Worm (Caenorhabditis elegans): Measurements from ENCODE around the gene T04C12.11.
A peak's percentile ranks its signal among the peaks of the same experiment; 100 is the strongest.

T04C12.11 gene

DNA sequence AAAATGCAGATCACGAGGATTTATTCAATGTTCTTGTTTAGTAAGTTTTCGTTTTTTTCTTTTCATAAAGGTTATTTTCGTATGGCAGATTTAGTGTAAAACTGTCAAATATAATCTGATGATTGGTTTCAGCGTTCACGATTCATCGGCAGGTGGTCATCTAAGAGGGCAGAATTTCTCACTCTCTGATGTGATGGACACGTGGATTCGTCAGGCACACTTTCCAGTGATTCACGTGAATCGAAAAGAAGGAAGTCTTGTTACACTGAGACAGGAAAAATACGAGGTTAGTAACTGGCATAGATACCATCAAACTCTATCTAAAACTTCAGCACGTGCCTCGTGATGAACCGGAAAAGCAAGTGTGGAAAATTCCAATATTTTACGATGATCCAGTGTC is 34.6 kb upstream of the T04C12.11 start (continued):
- TF ChIP-seq pha-4 (tag; optimal IDR thresholded peaks at IDR 0.05): no peak
- TF ChIP-seq mdl-1 (tag; optimal IDR thresholded peaks at IDR 0.05): no peak
- TF ChIP-seq nhr-77 (tag; optimal IDR thresholded peaks at IDR 0.05): no peak
- TF ChIP-seq elt-1 (tag; optimal IDR thresholded peaks at IDR 0.05): peak; percentile 35
- TF ChIP-seq ceh-9 (tag; optimal IDR thresholded peaks at IDR 0.05): no peak
- TF ChIP-seq eor-1 (tag; optimal IDR thresholded peaks at IDR 0.05): no peak

DNA sequence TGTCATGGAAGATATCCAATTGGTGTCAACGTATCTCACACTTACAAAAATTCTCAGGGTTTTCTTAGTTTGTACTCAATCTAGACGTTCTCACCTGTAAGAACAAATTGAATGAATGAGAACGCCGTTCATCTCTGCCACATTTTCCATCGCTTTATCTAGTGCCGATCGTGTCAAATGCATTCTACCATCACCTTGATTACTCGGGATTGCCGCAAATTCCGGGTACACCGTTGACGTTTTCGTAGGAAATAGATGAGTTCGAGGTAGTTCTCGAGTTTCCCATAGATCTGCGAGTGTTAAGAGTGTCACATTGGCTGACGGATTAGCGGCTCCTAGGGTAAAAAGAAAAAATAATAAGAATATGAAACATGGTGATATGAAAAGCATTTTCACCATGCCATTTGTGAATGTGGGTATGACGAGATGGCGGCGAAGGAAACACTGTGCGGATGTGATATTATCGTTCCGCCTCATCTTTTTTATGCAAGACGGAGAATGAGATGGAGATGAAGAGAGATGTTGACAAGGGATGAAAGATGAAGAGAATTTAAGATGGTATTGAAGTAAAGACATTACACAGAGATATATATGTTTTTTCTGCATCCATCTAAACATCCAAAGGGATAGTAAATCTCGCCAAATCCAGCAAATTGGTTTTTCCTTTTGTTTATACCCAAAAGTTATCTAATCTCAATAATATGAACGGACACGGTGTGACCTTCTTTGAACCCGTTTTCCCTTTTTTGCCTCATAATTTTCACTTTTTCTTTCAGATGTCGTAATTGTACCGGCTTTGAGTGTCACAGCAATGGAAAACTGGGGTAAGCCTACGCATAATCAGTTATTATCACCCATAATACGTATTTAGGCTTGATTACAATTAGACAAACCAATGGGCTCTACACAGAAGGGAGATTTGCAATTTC is 33.3 kb upstream of the T04C12.11 start, which contains the start of gene lact-8:
TSS of gene lact-8 (minus strand) at position 445 of the 929 bp plus-strand sequence.
- TF ChIP-seq lin-15B (tag; optimal IDR thresholded peaks at IDR 0.05) (no peak), mml-1 (tag; optimal IDR thresholded peaks at IDR 0.05) (no peak), elt-1 (tag; optimal IDR thresholded peaks at IDR 0.05) (peak; percentile 65), nhr-25 (tag; optimal IDR thresholded peaks at IDR 0.05) (peak; percentile 13), fos-1 (tag; optimal IDR thresholded peaks at IDR 0.05) (no peak)

DNA sequence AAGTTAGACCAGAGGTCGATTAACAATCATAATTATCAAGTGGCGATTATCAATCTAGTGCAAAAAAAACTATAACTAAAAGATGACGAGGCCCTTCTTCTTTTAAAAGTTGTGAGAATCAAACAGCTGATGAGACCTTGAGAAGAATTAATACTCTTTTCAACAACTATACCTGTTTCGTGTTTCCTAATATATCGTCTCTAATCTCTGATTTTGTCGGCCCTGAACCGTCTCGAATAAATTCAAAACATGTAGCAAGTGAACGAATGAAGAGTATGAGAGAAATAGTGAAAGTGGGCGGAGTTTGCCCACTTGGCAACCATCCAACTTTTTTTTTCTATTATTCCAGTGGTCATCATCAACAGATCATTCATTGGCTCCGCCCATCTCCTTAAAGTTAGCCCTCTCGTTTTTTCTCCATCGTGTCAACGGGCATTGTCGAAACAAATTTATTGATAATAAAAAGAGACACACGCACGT is 27.5 kb upstream of the T04C12.11 start, which contains the start of gene Y42A5A.1:
TSS of gene Y42A5A.1 (plus strand) at position 430 of the 480 bp plus-strand sequence.
- TF ChIP-seq mml-1 (tag; optimal IDR thresholded peaks at IDR 0.05) (no peak), egl-27 (tag; optimal IDR thresholded peaks at IDR 0.05) (no peak), skn-1 (tag; optimal IDR thresholded peaks at IDR 0.05) (no peak), nhr-25 (tag; optimal IDR thresholded peaks at IDR 0.05) (peak; percentile 3), eor-1 (tag; optimal IDR thresholded peaks at IDR 0.05) (no peak)

DNA sequence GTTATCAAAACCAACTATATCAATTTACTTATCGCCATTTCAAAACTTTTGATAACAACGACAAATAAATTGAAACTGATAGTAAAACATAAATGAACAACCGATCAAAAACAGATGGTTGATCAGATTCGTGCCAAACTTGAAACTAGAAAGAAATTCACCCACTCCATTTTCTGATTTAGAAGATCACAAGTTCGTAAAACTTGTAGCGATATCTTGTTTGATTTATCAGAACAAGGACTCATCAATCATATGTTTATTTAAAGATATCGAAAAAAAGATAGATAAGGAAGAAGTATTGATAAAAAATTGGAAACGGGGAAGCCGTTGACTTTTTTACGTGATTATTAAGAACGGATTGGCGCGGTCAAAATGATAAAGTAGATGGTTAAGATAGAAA is 27.0 kb upstream of the T04C12.11 start:
- TF ChIP-seq R02D3.7 (tag; optimal IDR thresholded peaks at IDR 0.05) (no peak), snpc-4 (tag; optimal IDR thresholded peaks at IDR 0.05) (no peak), nhr-43 (tag; optimal IDR thresholded peaks at IDR 0.05; ENCODE audit: poor library complexity, severe bottlenecking) (no peak), nfya-1 (tag; optimal IDR thresholded peaks at IDR 0.05; ENCODE audit: insufficient read depth) (no peak), elt-2 (tag; optimal IDR thresholded peaks at IDR 0.05) (peak; percentile 85), fkh-10 (GFP tag; optimal IDR thresholded peaks at IDR 0.05) (no peak), nhr-25 (tag; optimal IDR thresholded peaks at IDR 0.05) (no peak), eor-1 (tag; optimal IDR thresholded peaks at IDR 0.05) (no peak), nhr-67 (tag; optimal IDR thresholded peaks at IDR 0.05) (no peak), fkh-2 (tag; optimal IDR thresholded peaks at IDR 0.05) (no peak), nhr-23 (tag; optimal IDR thresholded peaks at IDR 0.05) (no peak), sea-2 (GFP tag; optimal IDR thresholded peaks at IDR 0.05) (no peak), pqm-1 (tag; optimal IDR thresholded peaks at IDR 0.05) (peak; percentile 35), lin-15B (tag; optimal IDR thresholded peaks at IDR 0.05) (no peak)

DNA sequence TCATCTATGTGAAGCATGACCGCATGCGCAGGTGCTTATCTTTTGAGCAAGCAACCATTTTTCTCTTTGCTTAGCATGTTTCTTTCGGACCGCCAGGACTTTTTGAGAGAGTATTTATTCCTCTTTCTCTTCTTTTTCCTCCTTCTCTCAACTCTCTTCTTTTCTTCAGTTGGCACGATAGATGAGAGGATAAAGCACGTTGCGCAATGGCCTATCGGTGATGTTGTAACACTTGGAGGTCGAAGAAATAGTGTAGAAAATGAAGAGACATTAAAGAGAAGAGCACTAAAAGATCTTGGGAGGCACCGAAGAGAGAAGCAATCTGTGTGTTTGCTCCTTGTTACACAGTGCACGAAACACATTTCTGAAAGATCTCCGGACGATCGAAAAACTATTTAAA is 23.6 kb upstream of the T04C12.11 start:
- TF ChIP-seq fos-1 (tag; optimal IDR thresholded peaks at IDR 0.05): no peak
- peak; percentile 73 for TF ChIP-seq nfya-1 (tag; optimal IDR thresholded peaks at IDR 0.05; ENCODE audit: insufficient read depth)
- peak; percentile 71 for TF ChIP-seq lin-39 (tag; optimal IDR thresholded peaks at IDR 0.05)
- TF ChIP-seq mdl-1 (tag; optimal IDR thresholded peaks at IDR 0.05): peak; percentile 57
- peak; percentile 21 for TF ChIP-seq hmg-11 (tag; optimal IDR thresholded peaks at IDR 0.05)

DNA sequence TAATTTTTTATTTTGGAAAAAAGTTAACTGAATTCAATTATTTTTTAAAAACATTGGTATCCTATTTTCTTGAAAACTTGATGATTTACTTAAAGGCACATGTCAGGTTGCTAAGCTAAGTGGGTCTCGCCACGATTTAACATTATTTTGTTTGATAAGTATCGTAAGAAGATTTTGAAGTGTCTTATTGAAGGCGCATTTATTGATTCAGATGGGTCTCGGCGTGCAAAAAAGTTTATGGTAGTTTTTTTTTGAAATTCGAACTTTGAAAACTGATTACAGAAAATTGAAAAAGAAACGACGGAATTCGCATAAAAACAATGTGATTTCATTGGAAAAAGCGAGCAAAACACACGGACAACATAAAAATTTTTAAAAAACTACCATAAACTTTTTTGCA is 22.9 kb upstream of the T04C12.11 start:
- TF ChIP-seq eor-1 (tag; optimal IDR thresholded peaks at IDR 0.05) (no peak), sea-2 (GFP tag; optimal IDR thresholded peaks at IDR 0.05) (no peak), fkh-2 (tag; optimal IDR thresholded peaks at IDR 0.05) (no peak), fkh-10 (GFP tag; optimal IDR thresholded peaks at IDR 0.05) (no peak), nhr-43 (tag; optimal IDR thresholded peaks at IDR 0.05; ENCODE audit: poor library complexity, severe bottlenecking) (no peak), elt-2 (tag; optimal IDR thresholded peaks at IDR 0.05) (no peak), ceh-16 (tag; optimal IDR thresholded peaks at IDR 0.05) (no peak), nhr-237 (tag; optimal IDR thresholded peaks at IDR 0.05) (no peak), fos-1 (tag; optimal IDR thresholded peaks at IDR 0.05) (no peak), elt-3 (tag; optimal IDR thresholded peaks at IDR 0.05) (no peak), ztf-11 (tag; optimal IDR thresholded peaks at IDR 0.05) (no peak), aly-2 (tag; optimal IDR thresholded peaks at IDR 0.05) (no peak), elt-1 (tag; optimal IDR thresholded peaks at IDR 0.05) (no peak), nhr-25 (tag; optimal IDR thresholded peaks at IDR 0.05) (no peak), lin-39 (tag; optimal IDR thresholded peaks at IDR 0.05) (no peak), nhr-28 (tag; optimal IDR thresholded peaks at IDR 0.05) (no peak), nhr-23 (tag; optimal IDR thresholded peaks at IDR 0.05) (no peak), hmg-11 (tag; optimal IDR thresholded peaks at IDR 0.05) (no peak)

All from whole organism, L3 larva.